Fruit fly (Drosophila melanogaster) whole organism, embryonic: Measurements from ENCODE around the gene insv.

Experiments
- Atf6 ChIP-seq: fragments of 200-800 bp; sonication (Bioruptor generic); IDR thresholded peaks from 2 replicates; pipeline ENCODE4 v1.3.6; 2022; ENCODE audit warnings: missing biosample characterization, missing genetic modification characterization
- B-H1 ChIP-seq: fragments of 200-800 bp; sonication (Bioruptor generic); IDR thresholded peaks from 3 replicates; pipeline ENCODE4 v1.3.6; 2022; ENCODE audit warnings: missing biosample characterization, missing genetic modification characterization
- CG12391 ChIP-seq: fragments of 200-800 bp; sonication (Bioruptor generic); optimal IDR thresholded peaks from 3 replicates; lab custom pipeline; 2018; ENCODE audit warnings: missing biosample characterization, mild to moderate bottlenecking, missing genetic modification characterization, moderate library complexity
- CG13775 ChIP-seq: fragments of 200-800 bp; sonication (Bioruptor generic); optimal IDR thresholded peaks from 3 replicates; lab custom pipeline; 2017; ENCODE audit warnings: missing biosample characterization, mild to moderate bottlenecking, missing genetic modification characterization
- CG1529 ChIP-seq: fragments of 200-800 bp; sonication (Bioruptor generic); optimal IDR thresholded peaks from 3 replicates; lab custom pipeline; 2018; ENCODE audit warnings: missing biosample characterization, missing genetic modification characterization
- CG17361 ChIP-seq: fragments of 200-800 bp; sonication (Bioruptor generic); IDR thresholded peaks from 3 replicates; pipeline ENCODE4 v1.3.6; 2022; ENCODE audit warnings: missing biosample characterization, missing genetic modification characterization
- CG18011 ChIP-seq: fragments of 200-800 bp; sonication (Bioruptor generic); optimal IDR thresholded peaks from 2 replicates; lab custom pipeline; 2017; ENCODE audit warnings: missing biosample characterization, missing genetic modification characterization, mild to moderate bottlenecking, moderate library complexity, missing genotype
- CG30431 ChIP-seq: fragments of 200-800 bp; sonication (Bioruptor generic); optimal IDR thresholded peaks from 2 replicates; lab custom pipeline; 2017; ENCODE audit warnings: missing biosample characterization, missing genetic modification characterization
- CG32767 ChIP-seq: fragments of 200-800 bp; sonication (Bioruptor generic); IDR thresholded peaks from 2 replicates; pipeline ENCODE4 v1.3.6; 2022; ENCODE audit warnings: missing biosample characterization, missing genetic modification characterization
- CG34376 ChIP-seq: fragments of 200-800 bp; sonication (Bioruptor generic); optimal IDR thresholded peaks from 2 replicates; lab custom pipeline; 2018; ENCODE audit warnings: missing biosample characterization, mild to moderate bottlenecking, missing genetic modification characterization
- CG3838 ChIP-seq: fragments of 200-800 bp; sonication (Bioruptor generic); optimal IDR thresholded peaks from 3 replicates; lab custom pipeline; 2016; ENCODE audit warnings: missing biosample characterization, missing genetic modification characterization
- CG3847 ChIP-seq: fragments of 200-800 bp; sonication (Bioruptor generic); IDR thresholded peaks from 2 replicates; pipeline ENCODE4 v1.3.6; 2022; ENCODE audit warnings: missing biosample characterization, missing genetic modification characterization
- CG4404 ChIP-seq: fragments of 200-800 bp; sonication (Bioruptor generic); IDR thresholded peaks from 2 replicates; pipeline ENCODE4 v1.3.6; 2022; ENCODE audit warnings: missing biosample characterization, missing genetic modification characterization
- CG9797 ChIP-seq: fragments of 200-800 bp; sonication (Bioruptor generic); optimal IDR thresholded peaks from 3 replicates; lab custom pipeline; 2018; ENCODE audit warnings: missing biosample characterization, mild to moderate bottlenecking, missing genetic modification characterization
- CG9817 ChIP-seq: fragments of 200-800 bp; sonication (Bioruptor generic); optimal IDR thresholded peaks from 2 replicates; lab custom pipeline; 2018; ENCODE audit warnings: missing biosample characterization, mild to moderate bottlenecking, missing genetic modification characterization, moderate library complexity
- CTCF ChIP-seq: fragments of 200-800 bp; sonication (Bioruptor generic); optimal IDR thresholded peaks from 2 replicates; lab custom pipeline; 2017; ENCODE audit warnings: missing biosample characterization, mild to moderate bottlenecking, missing genetic modification characterization, moderate library complexity
- CkIIα-i1 ChIP-seq: fragments of 200-800 bp; sonication (Bioruptor generic); IDR thresholded peaks from 2 replicates; pipeline ENCODE4 v1.3.6; 2022; ENCODE audit warnings: missing biosample characterization, missing genetic modification characterization
- Deaf1 ChIP-seq: fragments of 200-800 bp; optimal IDR thresholded peaks from 3 replicates; lab custom pipeline; 2019; ENCODE audit warnings: missing biosample characterization, mild to moderate bottlenecking, missing genetic modification characterization, moderate library complexity
- Dek ChIP-seq: fragments of 200-800 bp; sonication (Bioruptor generic); optimal IDR thresholded peaks from 3 replicates; lab custom pipeline; 2019; ENCODE audit warnings: missing biosample characterization, mild to moderate bottlenecking, missing genetic modification characterization, moderate library complexity
- Dip3 ChIP-seq: fragments of 200-800 bp; sonication (Bioruptor generic); optimal IDR thresholded peaks from 3 replicates; lab custom pipeline; 2016; ENCODE audit warnings: missing biosample characterization, missing genetic modification characterization
- Fer1 ChIP-seq: fragments of 200-800 bp; sonication (Bioruptor generic); optimal IDR thresholded peaks from 2 replicates; lab custom pipeline; 2017; ENCODE audit warnings: missing biosample characterization, mild to moderate bottlenecking, missing genetic modification characterization
- HLH3B ChIP-seq: fragments of 200-800 bp; sonication (Bioruptor generic); IDR thresholded peaks from 2 replicates; pipeline ENCODE4 v1.3.6; 2022; ENCODE audit warnings: missing biosample characterization, missing genetic modification characterization
- Lhr ChIP-seq: fragments of 200-800 bp; sonication (Bioruptor generic); optimal IDR thresholded peaks from 3 replicates; lab custom pipeline; 2017; ENCODE audit warnings: mild to moderate bottlenecking, missing biosample characterization, missing genetic modification reagents, missing genetic modification characterization
- MBD-R2 ChIP-seq: fragments of 200-800 bp; sonication (Bioruptor generic); IDR thresholded peaks from 2 replicates; pipeline ENCODE4 v1.3.6; 2022; ENCODE audit warnings: missing biosample characterization, missing genetic modification characterization
- Mad ChIP-seq: fragments of 200-800 bp; sonication (Bioruptor generic); optimal IDR thresholded peaks from 2 replicates; lab custom pipeline; 2016; ENCODE audit warnings: missing biosample characterization, missing genetic modification characterization
- Med ChIP-seq: fragments of 200-800 bp; sonication (Bioruptor generic); peaks from one replicate; lab custom pipeline; 2016; ENCODE audit warnings: missing biosample characterization, missing genetic modification characterization, mild to moderate bottlenecking, inconsistent platforms, moderate library complexity
- Myb ChIP-seq: fragments of 200-800 bp; sonication (Bioruptor generic); optimal IDR thresholded peaks from 2 replicates; lab custom pipeline; 2016; ENCODE audit warnings: missing biosample characterization, missing genetic modification characterization
- Sox100B ChIP-seq: fragments of 200-800 bp; sonication (Bioruptor generic); optimal IDR thresholded peaks from 3 replicates; lab custom pipeline; 2018; ENCODE audit warnings: missing biosample characterization, mild to moderate bottlenecking, missing genetic modification characterization
- bab2 ChIP-seq: fragments of 200-800 bp; sonication (Bioruptor generic); optimal IDR thresholded peaks from 2 replicates; lab custom pipeline; 2016; ENCODE audit warnings: missing biosample characterization, missing genetic modification characterization
- cato ChIP-seq: fragments of 200-800 bp; sonication (Bioruptor generic); optimal IDR thresholded peaks from 2 replicates; lab custom pipeline; 2016; ENCODE audit warnings: missing biosample characterization, missing genetic modification characterization, borderline replicate concordance
- chm ChIP-seq: fragments of 200-800 bp; sonication (Bioruptor generic); IDR thresholded peaks from 2 replicates; pipeline ENCODE4 v1.3.6; 2022; ENCODE audit warnings: missing biosample characterization, missing genetic modification characterization
- croc ChIP-seq: fragments of 200-800 bp; sonication (Bioruptor generic); conservative IDR thresholded peaks from 3 replicates; pipeline ENCODE4 v1.3.6; 2022; ENCODE audit warnings: missing biosample characterization, missing genetic modification characterization
- crp ChIP-seq, 2 experiments: fragments of 200-800 bp; sonication (Bioruptor generic); optimal IDR thresholded peaks; 2 replicates in 1 of 2; 3 replicates in 1 of 2; lab custom pipeline; 2017; ENCODE audit warnings: missing biosample characterization in 2 of 2, missing genetic modification characterization in 2 of 2, mild to moderate bottlenecking in 1 of 2, moderate library complexity in 1 of 2
- dm ChIP-seq: fragments of 200-800 bp; sonication (Bioruptor generic); optimal IDR thresholded peaks from 3 replicates; lab custom pipeline; 2016; ENCODE audit warnings: missing biosample characterization, missing genetic modification characterization
- eve ChIP-seq, 2 experiments: fragments of >200 bp; optimal IDR thresholded peaks; 2 replicates each; lab custom pipeline; 2017; ENCODE audit warnings: missing biosample characterization in 2 of 2, missing genetic modification characterization in 2 of 2
- fu2 ChIP-seq: fragments of 200-800 bp; sonication (Bioruptor generic); optimal IDR thresholded peaks from 2 replicates; lab custom pipeline; 2016; ENCODE audit warnings: missing biosample characterization, missing genetic modification characterization
- gcm ChIP-seq: fragments of 200-800 bp; sonication (Bioruptor generic); optimal IDR thresholded peaks from 2 replicates; lab custom pipeline; 2019; ENCODE audit warnings: missing biosample characterization, mild to moderate bottlenecking, missing genetic modification characterization, moderate library complexity
- grau ChIP-seq: fragments of 200-800 bp; optimal IDR thresholded peaks from 3 replicates; lab custom pipeline; 2019; ENCODE audit warnings: missing biosample characterization, mild to moderate bottlenecking, missing genetic modification characterization, moderate library complexity
- jumu ChIP-seq: fragments of 200-800 bp; sonication (Bioruptor generic); optimal IDR thresholded peaks from 3 replicates; lab custom pipeline; 2016; ENCODE audit warnings: missing biosample characterization, missing genetic modification characterization
- nau ChIP-seq: fragments of 200-800 bp; sonication (Bioruptor generic); optimal IDR thresholded peaks from 3 replicates; lab custom pipeline; 2017; ENCODE audit warnings: missing biosample characterization, mild to moderate bottlenecking, missing genetic modification characterization, missing genetic modification reagents
- nerfin-1 ChIP-seq: fragments of 200-800 bp; sonication (Bioruptor generic); optimal IDR thresholded peaks from 3 replicates; lab custom pipeline; 2019; ENCODE audit warnings: missing biosample characterization, mild to moderate bottlenecking, missing genetic modification characterization, moderate library complexity
- odd ChIP-seq: fragments of 200-800 bp; sonication (Bioruptor generic); optimal IDR thresholded peaks from 2 replicates; lab custom pipeline; 2017; ENCODE audit warnings: missing biosample characterization, mild to moderate bottlenecking, missing genetic modification characterization
- org-1 ChIP-seq: fragments of 200-800 bp; sonication (Bioruptor generic); optimal IDR thresholded peaks from 2 replicates; lab custom pipeline; 2017; ENCODE audit warnings: missing biosample characterization, missing genetic modification characterization
- phol ChIP-seq: fragments of 200-800 bp; sonication (Bioruptor generic); optimal IDR thresholded peaks from 3 replicates; lab custom pipeline; 2018; ENCODE audit warnings: missing biosample characterization, mild to moderate bottlenecking, missing genetic modification characterization, moderate library complexity
- pzg ChIP-seq: fragments of 200-800 bp; sonication (Bioruptor generic); optimal IDR thresholded peaks from 3 replicates; lab custom pipeline; 2018; ENCODE audit warnings: missing biosample characterization, mild to moderate bottlenecking, missing genetic modification characterization, moderate library complexity
- sqz ChIP-seq: fragments of 200-800 bp; sonication (Bioruptor generic); optimal IDR thresholded peaks from 3 replicates; lab custom pipeline; 2018; ENCODE audit warnings: missing biosample characterization, mild to moderate bottlenecking, missing genetic modification characterization
- tgo ChIP-seq: fragments of 200-800 bp; sonication (Bioruptor generic); IDR thresholded peaks from 3 replicates; pipeline ENCODE4 v1.3.6; 2022; ENCODE audit warnings: missing biosample characterization, missing genetic modification characterization
- trem ChIP-seq: fragments of 200-800 bp; optimal IDR thresholded peaks from 3 replicates; lab custom pipeline; 2019; ENCODE audit warnings: missing biosample characterization, mild to moderate bottlenecking, missing genetic modification characterization, moderate library complexity
- ttk ChIP-seq: fragments of 200-800 bp; sonication (Bioruptor generic); IDR thresholded peaks from 2 replicates; pipeline ENCODE4 v2.1.2; 2022; ENCODE audit warnings: missing biosample characterization, missing genetic modification characterization
- tx ChIP-seq: fragments of 200-800 bp; sonication (Bioruptor generic); optimal IDR thresholded peaks from 2 replicates; lab custom pipeline; 2016; ENCODE audit warnings: missing biosample characterization, missing genetic modification characterization
- usp ChIP-seq: fragments of >200 bp; optimal IDR thresholded peaks from 2 replicates; lab custom pipeline; 2017; ENCODE audit warnings: missing biosample characterization, missing genetic modification characterization
- zfh2 ChIP-seq: fragments of 200-800 bp; sonication (Bioruptor generic); optimal IDR thresholded peaks from 2 replicates; lab custom pipeline; 2016; ENCODE audit warnings: missing biosample characterization, missing genetic modification characterization

insv gene

DNA sequence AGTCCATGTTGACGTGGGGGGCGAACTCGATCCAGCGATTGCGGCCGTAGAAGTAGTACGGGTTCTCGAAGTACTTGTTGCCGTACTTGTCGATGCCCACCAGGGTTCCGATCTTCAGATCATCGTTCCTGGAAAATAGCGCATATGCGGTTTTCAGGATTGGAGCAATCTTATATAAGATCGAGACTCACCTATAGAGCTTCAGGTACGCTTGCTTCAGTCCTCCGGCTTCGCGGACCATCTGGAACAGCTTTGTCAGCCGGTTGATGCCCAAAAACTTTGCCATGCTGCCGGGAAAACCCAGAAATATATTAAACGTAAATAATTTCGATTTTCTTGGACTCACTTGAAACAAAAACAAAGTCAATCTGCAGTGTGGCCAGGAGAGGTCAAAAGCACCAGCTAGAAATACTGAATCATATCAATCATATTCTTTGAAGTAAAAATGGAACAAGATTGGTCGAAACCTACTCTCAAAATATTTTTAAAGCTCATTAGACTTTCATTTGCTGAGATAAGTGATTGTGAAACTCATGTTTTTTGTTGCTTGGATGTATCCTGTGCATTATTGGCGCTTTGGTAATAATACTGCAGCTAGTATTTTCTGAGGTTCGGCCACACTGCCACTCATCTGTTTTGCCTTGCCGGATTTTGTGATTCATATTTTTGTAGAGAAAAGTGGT lies 3.0 kb upstream of the insv start, which contains the start of the genes ND-B17.2 and Arpc5 (continued):
- TF ChIP-seq tgo (GFP tag; lab: Robert Waterston, UW) (no peak), nerfin-1 (tag; lab: Kevin White, UChicago) (peak; percentile 42), nau (GFP tag; lab: Kevin White, UChicago) (no peak), trem (tag; lab: Kevin White, UChicago) (peak; percentile 91), bab2 (GFP tag; lab: Kevin White, UChicago) (peak; percentile 17), Atf6 (no peak), CG9797 (GFP tag; lab: Kevin White, UChicago) (peak; percentile 93), CG9817 (no peak), zfh2 (peak; percentile 13), Fer1 (GFP tag; lab: Kevin White, UChicago) (peak; percentile 12), HLH3B (GFP tag; lab: Robert Waterston, UW) (no peak), B-H1 (GFP tag; lab: Robert Waterston, UW) (no peak), CG18011 (GFP tag; lab: Kevin White, UChicago) (peak; percentile 26), eve (GFP tag; optimal IDR thresholded peaks at IDR 0.05; lab: Kevin White, UChicago) (no peak), gcm (no peak), sqz (GFP tag; lab: Kevin White, UChicago) (no peak), Myb (GFP tag; lab: Kevin White, UChicago) (no peak), odd (GFP tag; lab: Kevin White, UChicago) (no peak), grau (peak; percentile 37), CG30431 (GFP tag; lab: Kevin White, UChicago) (no peak), pzg (GFP tag; lab: Kevin White, UChicago) (peak; percentile 74), CG3847 (GFP tag; lab: Robert Waterston, UW) (peak; percentile 46), jumu (no peak), CG17361 (peak; percentile 47; the same call in 1 of the 3 replicates), fu2 (no peak), cato (GFP tag; lab: Kevin White, UChicago) (no peak), Sox100B (GFP tag; lab: Kevin White, UChicago) (no peak), chm (GFP tag; lab: Robert Waterston, UW) (no peak), phol (peak; percentile 51), CG3838 (GFP tag; lab: Kevin White, UChicago) (no peak), CkIIα-i1 (GFP tag; lab: Robert Waterston, UW) (no peak), CG1529 (GFP tag; lab: Kevin White, UChicago) (no peak), MBD-R2 (GFP tag; lab: Robert Waterston, UW) (peak; percentile 89), CG34376 (no peak), dm (GFP tag; lab: Kevin White, UChicago) (peak; percentile 11), org-1 (no peak), Lhr (peak; percentile 49), CG13775 (GFP tag; lab: Kevin White, UChicago) (peak; percentile 29), CG32767 (GFP tag; lab: Robert Waterston, UW) (no peak), CG4404 (GFP tag; lab: Robert Waterston, UW) (no peak), Dek (no peak), tx (GFP tag; lab: Kevin White, UChicago) (no peak), ttk (GFP tag; lab: Robert Waterston, UW) (no peak), Med (GFP tag; lab: Kevin White, UChicago) (peak; percentile 85), crp (GFP tag; optimal IDR thresholded peaks at IDR 0.05; lab: Kevin White, UChicago) (peak in 1 of 2 experiments; percentile 85), Deaf1 (tag; lab: Kevin White, UChicago) (no peak), Dip3 (GFP tag; lab: Kevin White, UChicago) (no peak), CG12391 (tag; lab: Kevin White, UChicago) (peak; percentile 49), usp (GFP tag; lab: Kevin White, UChicago) (no peak), Mad (GFP tag; lab: Kevin White, UChicago) (peak; percentile 1), croc (GFP tag; lab: Robert Waterston, UW) (no peak), CTCF (GFP tag; lab: Kevin White, UChicago) (peak; percentile 57)
